Worm (Caenorhabditis elegans) whole organism, late embryonic: ENCODE data around the gene sri-30.

Experiments used
- C38D4.7 ChIP-seq: fragments of 200-800 bp; sonication (Bioruptor generic); optimal IDR thresholded peaks from 2 replicates; lab custom pipeline; 2018; ENCODE audit warnings: mild to moderate bottlenecking, missing genetic modification characterization, moderate library complexity, missing compliant biosample characterization
- K02D7.2 ChIP-seq: sonication (generic microtip); optimal IDR thresholded peaks from 2 replicates; lab custom pipeline; 2017; ENCODE audit warnings: mild to moderate bottlenecking, missing genetic modification characterization, missing compliant biosample characterization
- K09A11.1 ChIP-seq: sonication (generic microtip); optimal IDR thresholded peaks from 2 replicates; lab custom pipeline; 2017; ENCODE audit warnings: antibody characterized with exemption, mild to moderate bottlenecking, missing genetic modification characterization, missing compliant biosample characterization; ENCODE audit not compliant: insufficient read depth
- ahr-1 ChIP-seq: sonication (generic microtip); optimal IDR thresholded peaks from 2 replicates; lab custom pipeline; 2016; ENCODE audit warnings: missing genetic modification characterization, missing compliant biosample characterization
- ama-1 ChIP-seq: fragments of 150-350 bp; optimal IDR thresholded peaks from 2 replicates; lab custom pipeline; 2014
- ceh-14 ChIP-seq: sonication (generic microtip); optimal IDR thresholded peaks from 2 replicates; lab custom pipeline; 2016; ENCODE audit warnings: missing genotype, missing genetic modification characterization, missing compliant biosample characterization
- ceh-18 ChIP-seq: sonication (generic microtip); optimal IDR thresholded peaks from 2 replicates; lab custom pipeline; 2016; ENCODE audit warnings: missing genetic modification characterization, missing compliant biosample characterization
- ceh-34 ChIP-seq: sonication (generic microtip); optimal IDR thresholded peaks from 2 replicates; lab custom pipeline; 2016; ENCODE audit warnings: mild to moderate bottlenecking, missing genetic modification characterization, missing compliant biosample characterization
- ceh-48 ChIP-seq: sonication (generic microtip); optimal IDR thresholded peaks from 2 replicates; lab custom pipeline; 2016; ENCODE audit warnings: missing genetic modification characterization, inconsistent platforms, missing compliant biosample characterization
- che-1 ChIP-seq: sonication (generic microtip); optimal IDR thresholded peaks from 2 replicates; lab custom pipeline; 2016; ENCODE audit warnings: mild to moderate bottlenecking, missing genetic modification characterization, missing compliant biosample characterization
- fax-1 ChIP-seq: sonication (generic microtip); optimal IDR thresholded peaks from 2 replicates; lab custom pipeline; 2016; ENCODE audit warnings: missing genotype, missing genetic modification characterization, missing compliant biosample characterization
- fkh-10 ChIP-seq: fragments of 150-350 bp; optimal IDR thresholded peaks from 2 replicates; lab custom pipeline; 2014; ENCODE audit warnings: missing biosample characterization, missing genetic modification reagents, missing genetic modification characterization
- hlh-15 ChIP-seq: sonication (generic microtip); optimal IDR thresholded peaks from 2 replicates; lab custom pipeline; 2016; ENCODE audit warnings: missing genetic modification characterization, missing compliant biosample characterization
- hlh-6 ChIP-seq: sonication (generic microtip); optimal IDR thresholded peaks from 2 replicates; lab custom pipeline; 2016; ENCODE audit warnings: missing genotype, missing genetic modification characterization, missing compliant biosample characterization
- hlh-8 ChIP-seq: sonication (generic microtip); optimal IDR thresholded peaks from 2 replicates; lab custom pipeline; 2016; ENCODE audit warnings: missing genotype, missing genetic modification characterization, missing compliant biosample characterization
- lim-6 ChIP-seq: sonication (generic microtip); optimal IDR thresholded peaks from 2 replicates; lab custom pipeline; 2016; ENCODE audit warnings: missing genetic modification characterization, missing compliant biosample characterization
- madf-2 ChIP-seq: sonication (generic microtip); optimal IDR thresholded peaks from 2 replicates; lab custom pipeline; 2017; ENCODE audit warnings: missing genetic modification characterization, missing compliant biosample characterization
- nhr-232 ChIP-seq: sonication (generic microtip); optimal IDR thresholded peaks from 2 replicates; lab custom pipeline; 2016; ENCODE audit warnings: missing genetic modification characterization, missing compliant biosample characterization
- npax-4 ChIP-seq: sonication (generic microtip); optimal IDR thresholded peaks from 2 replicates; lab custom pipeline; 2016; ENCODE audit warnings: missing genetic modification characterization, missing compliant biosample characterization
- pha-2 ChIP-seq: sonication (generic microtip); optimal IDR thresholded peaks from 2 replicates; lab custom pipeline; 2017; ENCODE audit warnings: mild to moderate bottlenecking, missing genetic modification characterization, missing compliant biosample characterization
- pha-4 ChIP-seq: fragments of 150-350 bp; optimal IDR thresholded peaks from 2 replicates; lab custom pipeline; 2018; ENCODE audit warnings: missing biosample characterization, missing genetic modification reagents, missing genetic modification characterization
- pqm-1 ChIP-seq: sonication (generic microtip); optimal IDR thresholded peaks from 2 replicates; lab custom pipeline; 2016; ENCODE audit warnings: missing genetic modification characterization, missing compliant biosample characterization
- pros-1 ChIP-seq: fragments of 150-350 bp; optimal IDR thresholded peaks from 2 replicates; lab custom pipeline; 2014; ENCODE audit warnings: missing biosample characterization, missing genetic modification reagents, missing genetic modification characterization
- sdc-2 ChIP-seq: sonication (generic microtip); optimal IDR thresholded peaks from 2 replicates; lab custom pipeline; 2016; ENCODE audit warnings: missing genotype, missing genetic modification characterization, missing compliant biosample characterization
- ttx-3 ChIP-seq: sonication (generic microtip); optimal IDR thresholded peaks from 2 replicates; lab custom pipeline; 2016; ENCODE audit warnings: missing genetic modification reagents, missing genetic modification characterization, missing compliant biosample characterization
- unc-3 ChIP-seq, 2 experiments: fragments of 200-800 bp in 1 of 2; sonication (Bioruptor generic) in 1 of 2; sonication (generic microtip) in 1 of 2; conservative IDR thresholded peaks in 1 of 2; optimal IDR thresholded peaks in 1 of 2; 2 replicates each; pipeline versions ENCODE4 v1.3.6 to Lab custom; 2016 to 2022; ENCODE audit warnings: missing compliant biosample characterization in 2 of 2, missing genetic modification characterization in 2 of 2, missing genetic modification reagents in 1 of 2
- unc-42 ChIP-seq: sonication (generic microtip); optimal IDR thresholded peaks from 2 replicates; lab custom pipeline; 2016; ENCODE audit warnings: missing genotype, missing genetic modification characterization, missing compliant biosample characterization
- unc-55 ChIP-seq: sonication (generic microtip); optimal IDR thresholded peaks from 2 replicates; lab custom pipeline; 2017; ENCODE audit warnings: missing biosample characterization, missing genetic modification reagents, missing genetic modification characterization
- unc-86 ChIP-seq: sonication (generic microtip); optimal IDR thresholded peaks from 2 replicates; lab custom pipeline; 2016; ENCODE audit warnings: missing genetic modification characterization, missing compliant biosample characterization
- ztf-16 ChIP-seq: sonication (generic microtip); optimal IDR thresholded peaks from 2 replicates; lab custom pipeline; 2017; ENCODE audit warnings: missing genetic modification characterization, missing compliant biosample characterization

sri-30 gene

ce11 chrII:3096060-3096459 is 50.1 kb downstream of the sri-30 start, which contains the start of gene srg-23:
TSS of gene srg-23 (minus strand) at chrII:3096160.
- TF ChIP-seq ztf-16 (no peak), ahr-1 (tag; lab: Kevin White, UChicago) (no peak), ceh-14 (tag; lab: Kevin White, UChicago) (no peak), hlh-15 (tag; lab: Kevin White, UChicago) (no peak), hlh-6 (no peak), unc-55 (GFP tag; lab: Kevin White, UChicago) (no peak), sdc-2 (tag; lab: Kevin White, UChicago) (no peak), pha-4 (no peak), che-1 (no peak), madf-2 (tag; lab: Kevin White, UChicago) (no peak), K09A11.1 (no peak), pros-1 (tag; lab: Kevin White, UChicago) (no peak), npax-4 (tag; lab: Kevin White, UChicago) (no peak), ceh-34 (tag; lab: Kevin White, UChicago) (no peak), ceh-18 (tag; lab: Kevin White, UChicago) (no peak), nhr-232 (tag; lab: Kevin White, UChicago) (no peak), pqm-1 (no peak), lim-6 (tag; lab: Kevin White, UChicago) (no peak), pha-2 (tag; lab: Kevin White, UChicago) (no peak), ama-1 (lab: Kevin White, UChicago) (no peak)

DNA sequence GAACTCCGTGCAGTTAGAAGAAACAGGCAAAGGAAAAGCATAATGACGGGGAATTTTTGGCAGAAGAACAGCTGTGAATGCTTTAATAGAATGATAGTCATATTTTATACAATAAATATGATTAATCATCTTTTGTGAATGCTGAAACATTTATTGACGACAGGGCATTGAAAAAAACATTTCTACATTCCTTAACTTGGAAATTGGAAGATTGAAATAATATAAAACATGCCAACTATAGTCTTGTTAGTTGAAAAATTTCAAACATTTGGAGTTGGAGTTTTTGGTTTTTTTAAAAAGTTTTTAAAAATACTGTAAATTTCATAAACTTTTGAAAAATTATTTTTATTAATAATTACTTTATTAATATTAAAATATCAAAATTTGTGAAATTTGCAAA is 50.9 kb downstream of the sri-30 start, which contains the start of gene Y25C1A.14:
Y25C1A.14 (minus strand) TSS at position 101 of the 400 bp plus-strand sequence.
- TF ChIP-seq ttx-3 (tag; lab: Kevin White, UChicago) = no peak
- TF ChIP-seq unc-3 (GFP tag; conservative IDR thresholded peaks at IDR 0.05; lab: Robert Waterston, UW) = no peak
- no peak for TF ChIP-seq unc-3 (tag; optimal IDR thresholded peaks at IDR 0.05; lab: Kevin White, UChicago)
- no peak for TF ChIP-seq unc-86
- TF ChIP-seq hlh-8 (tag; lab: Kevin White, UChicago) = no peak
- no peak for TF ChIP-seq K02D7.2
- no peak for TF ChIP-seq pros-1 (tag; lab: Kevin White, UChicago)
- TF ChIP-seq unc-42 (tag; lab: Kevin White, UChicago) = no peak
- no peak for TF ChIP-seq C38D4.7
- no peak for TF ChIP-seq fkh-10
- no peak for TF ChIP-seq sdc-2 (tag; lab: Kevin White, UChicago)
- TF ChIP-seq fax-1 = no peak
- TF ChIP-seq ceh-48 (tag; lab: Kevin White, UChicago) = no peak
